Fruit fly (Drosophila melanogaster) whole organism, prepupa: ENCODE measurements around the gene CG18095.

ENCODE experiments used
- CG15336 ChIP-seq: fragments of 200-800 bp; sonication (Bioruptor generic); IDR thresholded peaks from 2 replicates; pipeline ENCODE4 v1.3.6; 2022; ENCODE audit warnings: missing biosample characterization, missing genetic modification characterization
- CG6792 ChIP-seq: fragments of 200-800 bp; sonication (Bioruptor generic); optimal IDR thresholded peaks from 3 replicates; lab custom pipeline; 2016; ENCODE audit warnings: missing biosample characterization, missing genetic modification characterization
- Eip75B ChIP-seq: fragments of 200-800 bp; sonication (Bioruptor generic); optimal IDR thresholded peaks from 3 replicates; lab custom pipeline; 2016; ENCODE audit warnings: missing biosample characterization, missing genetic modification characterization
- OdsH ChIP-seq: fragments of 200-800 bp; sonication (Bioruptor generic); optimal IDR thresholded peaks from 3 replicates; lab custom pipeline; 2016; ENCODE audit warnings: missing biosample characterization, missing genetic modification characterization
- net ChIP-seq: fragments of 200-800 bp; sonication (Bioruptor generic); optimal IDR thresholded peaks from 3 replicates; lab custom pipeline; 2016; ENCODE audit warnings: missing biosample characterization, missing genetic modification characterization

- TF ChIP-seq net (GFP tag; lab: Kevin White, UChicago) (no peak), CG15336 (no peak), CG6792 (no peak), OdsH (GFP tag; lab: Kevin White, UChicago) (no peak), Eip75B (GFP tag; lab: Kevin White, UChicago) (no peak)
These were observed 5.8 kb downstream of the CG18095 start for dm6 chr2L:14025485-14025933.
